Fruit fly (Drosophila melanogaster): Measurements from ENCODE around the gene muc.

- TF ChIP-seq CG8478 (optimal IDR thresholded peaks at IDR 0.05) (no peak), CTCF (optimal IDR thresholded peaks at IDR 0.05) (no peak)
These were observed 11.8 kb downstream of the muc start for dm6 chr2L:7438505-7438904.
